Fruit fly (Drosophila melanogaster): Measurements from ENCODE around the gene CG4887.

The CG4887 gene

dm6 chr2L:1214465-1214864, 41.7 kb downstream of the CG4887 start (continued):
- TF ChIP-seq Sox100B (GFP tag; optimal IDR thresholded peaks at IDR 0.05) = peak; percentile 17
- TF ChIP-seq CHES-1-like (GFP tag; optimal IDR thresholded peaks at IDR 0.05) = no peak
- TF ChIP-seq ewg (GFP tag; optimal IDR thresholded peaks at IDR 0.05) = peak; percentile 46
- peak; percentile 33; the same call in 1 of the 2 replicates for TF ChIP-seq Awh (GFP tag; IDR thresholded peaks at IDR 0.05)
- no peak for TF ChIP-seq pan (optimal IDR thresholded peaks at IDR 0.05)
- TF ChIP-seq pan (GFP tag; optimal IDR thresholded peaks at IDR 0.05 in 1 of 2, IDR thresholded peaks at IDR 0.05 in 1 of 2) = peak in 1 of 2 experiments; percentile 69
- peak; percentile 52 for TF ChIP-seq CG31441 (GFP tag; IDR thresholded peaks at IDR 0.05)
- no peak for TF ChIP-seq CG7271 (tag; optimal IDR thresholded peaks at IDR 0.05)
- TF ChIP-seq inv (GFP tag; IDR thresholded peaks at IDR 0.05; ENCODE audit: partially characterized antibody) = no peak
- TF ChIP-seq prd (optimal IDR thresholded peaks at IDR 0.05) = no peak
- TF ChIP-seq prd (GFP tag; IDR thresholded peaks at IDR 0.05) = peak; percentile 76
- peak; percentile 36 for TF ChIP-seq Fer3 (tag; optimal IDR thresholded peaks at IDR 0.05)
- TF ChIP-seq ci (GFP tag; IDR thresholded peaks at IDR 0.05) = peak; percentile 78
- no peak for TF ChIP-seq CG15696 (tag; optimal IDR thresholded peaks at IDR 0.05)
- TF ChIP-seq dmrt11E (tag; optimal IDR thresholded peaks at IDR 0.05) = peak; percentile 34
- peak; percentile 41 for TF ChIP-seq CG8388 (GFP tag; optimal IDR thresholded peaks at IDR 0.05)
- peak; percentile 41 for TF ChIP-seq CG17359 (tag; optimal IDR thresholded peaks at IDR 0.05)
- TF ChIP-seq CG7372 (GFP tag; IDR thresholded peaks at IDR 0.05) = no peak
- peak; percentile 49 for TF ChIP-seq Aef1 (GFP tag; IDR thresholded peaks at IDR 0.05)
- peak; percentile 46; the same call in 1 of the 3 replicates for TF ChIP-seq Optix (GFP tag; IDR thresholded peaks at IDR 0.05)
- peak; percentile 92 for TF ChIP-seq Ets65A (GFP tag)
- TF ChIP-seq gsb (GFP tag; IDR thresholded peaks at IDR 0.05) = no peak
- peak; percentile 55; the same call in 1 of the 2 replicates for TF ChIP-seq esg (GFP tag; conservative IDR thresholded peaks at IDR 0.05)
- TF ChIP-seq phol (tag; optimal IDR thresholded peaks at IDR 0.05) = peak; percentile 49
- peak; percentile 8 for TF ChIP-seq CG9437 (GFP tag; optimal IDR thresholded peaks at IDR 0.05)
- TF ChIP-seq NFAT (GFP tag; IDR thresholded peaks at IDR 0.05) = no peak
- peak; percentile 59 for TF ChIP-seq Fer1 (GFP tag; optimal IDR thresholded peaks at IDR 0.05)
- TF ChIP-seq CG4820 (GFP tag; optimal IDR thresholded peaks at IDR 0.05) = peak; percentile 31
- peak; percentile 14 for TF ChIP-seq NfI (GFP tag; optimal IDR thresholded peaks at IDR 0.05)
- TF ChIP-seq CG18262 (tag; optimal IDR thresholded peaks at IDR 0.05) = peak; percentile 34
- TF ChIP-seq pzg (GFP tag; optimal IDR thresholded peaks at IDR 0.05) = no peak
- TF ChIP-seq bab2 (GFP tag; optimal IDR thresholded peaks at IDR 0.05) = peak; percentile 19
- no peak for TF ChIP-seq nom (GFP tag; optimal IDR thresholded peaks at IDR 0.05)
- peak; percentile 79 for TF ChIP-seq vvl (GFP tag; IDR thresholded peaks at IDR 0.05)
- peak; percentile 40 for TF ChIP-seq bcd (GFP tag; optimal IDR thresholded peaks at IDR 0.05)
- peak; percentile 78 for TF ChIP-seq Xrp1 (GFP tag; IDR thresholded peaks at IDR 0.05)
- no peak for TF ChIP-seq sc (optimal IDR thresholded peaks at IDR 0.05)
- TF ChIP-seq sc (GFP tag; optimal IDR thresholded peaks at IDR 0.05) = no peak
- TF ChIP-seq Ssrp (tag; optimal IDR thresholded peaks at IDR 0.05) = peak; percentile 19
- no peak for TF ChIP-seq Taf1 (GFP tag; IDR thresholded peaks at IDR 0.05)
- TF ChIP-seq ab (GFP tag; optimal IDR thresholded peaks at IDR 0.05) = no peak
- no peak for TF ChIP-seq tll (GFP tag; optimal IDR thresholded peaks at IDR 0.05)
- no peak for TF ChIP-seq vfl (GFP tag; optimal IDR thresholded peaks at IDR 0.05)
- no peak for TF ChIP-seq D (optimal IDR thresholded peaks at IDR 0.05)
- TF ChIP-seq D (GFP tag; optimal IDR thresholded peaks at IDR 0.05) = peak; percentile 7
- peak; percentile 59 for TF ChIP-seq Ptx1 (GFP tag; IDR thresholded peaks at IDR 0.05)
- 0 out of 2 replicates have a peak, but pooled peaks have one; percentile 9 for TF ChIP-seq H2.0 (GFP tag; IDR thresholded peaks at IDR 0.05)
- peak; percentile 26 for TF ChIP-seq Six4 (GFP tag; optimal IDR thresholded peaks at IDR 0.05)
- peak; percentile 55 for TF ChIP-seq dmrt99B (tag; optimal IDR thresholded peaks at IDR 0.05)
- TF ChIP-seq Ada2b (GFP tag; IDR thresholded peaks at IDR 0.05) = peak; percentile 61
- TF ChIP-seq Bteb2 (GFP tag; optimal IDR thresholded peaks at IDR 0.05) = no peak
- peak; percentile 22 for TF ChIP-seq ind (GFP tag; optimal IDR thresholded peaks at IDR 0.05)
